Fruit fly (Drosophila melanogaster) whole organism, wandering third instar larva: Measurements from ENCODE around the gene CG5114.

Experiments
- CG32264 ChIP-seq: fragments of 200-800 bp; sonication (Bioruptor generic); optimal IDR thresholded peaks from 2 replicates; lab custom pipeline; 2016; ENCODE audit warnings: missing biosample characterization, missing genetic modification characterization
- CrebA ChIP-seq: fragments of 200-800 bp; sonication (Bioruptor generic); optimal IDR thresholded peaks from 2 replicates; lab custom pipeline; 2016; ENCODE audit warnings: missing biosample characterization, mild to moderate bottlenecking, missing genetic modification characterization, borderline replicate concordance
- Dfd ChIP-seq: fragments of >200 bp; optimal IDR thresholded peaks from 2 replicates; lab custom pipeline; 2017; ENCODE audit warnings: missing biosample characterization, missing genetic modification characterization
- Dif ChIP-seq: fragments of 200-275, 200-300 bp; sonication (Bioruptor generic); optimal IDR thresholded peaks from 2 replicates; lab custom pipeline; 2018; ENCODE audit warnings: missing biosample characterization, missing genetic modification characterization; ENCODE audit not compliant: partially characterized antibody
- GATAd ChIP-seq: sonication (Bioruptor generic); optimal IDR thresholded peaks from 2 replicates; lab custom pipeline; 2016; ENCODE audit warnings: missing biosample characterization, missing genetic modification characterization
- HLH106 ChIP-seq: fragments of 200-800 bp; optimal IDR thresholded peaks from 3 replicates; lab custom pipeline; 2019; ENCODE audit warnings: missing biosample characterization, mild to moderate bottlenecking, missing genetic modification characterization, moderate library complexity
- Hnf4 ChIP-seq: fragments of 200-800 bp; sonication (Bioruptor generic); optimal IDR thresholded peaks from 2 replicates; lab custom pipeline; 2016; ENCODE audit warnings: missing biosample characterization, mild to moderate bottlenecking, missing genetic modification characterization
- Hr83 ChIP-seq: fragments of 200-300 bp; sonication (Bioruptor generic); optimal IDR thresholded peaks from 2 replicates; lab custom pipeline; 2016; ENCODE audit warnings: missing biosample characterization, mild to moderate bottlenecking, missing genetic modification characterization, moderate library complexity; ENCODE audit not compliant: poor library complexity, severe bottlenecking
- Mio ChIP-seq: sonication (Bioruptor generic); optimal IDR thresholded peaks from 2 replicates; lab custom pipeline; 2016; ENCODE audit warnings: missing biosample characterization, missing genetic modification characterization
- Myc ChIP-seq: fragments of >200 bp; optimal IDR thresholded peaks from 2 replicates; lab custom pipeline; 2017
- N ChIP-seq: fragments of >200 bp; optimal IDR thresholded peaks from 2 replicates; lab custom pipeline; 2018; ENCODE audit warnings: missing biosample characterization, missing external identifiers, missing genetic modification characterization
- OdsH ChIP-seq: fragments of 200-800 bp; sonication (Bioruptor generic); optimal IDR thresholded peaks from 2 replicates; lab custom pipeline; 2016; ENCODE audit warnings: missing biosample characterization, mild to moderate bottlenecking, missing genetic modification characterization
- Rel ChIP-seq, 2 experiments: fragments of 200-800 bp; sonication (Bioruptor generic) in 1 of 2; optimal IDR thresholded peaks; 2 replicates in 1 of 2; 3 replicates in 1 of 2; lab custom pipeline; 2016 to 2019; ENCODE audit warnings: mild to moderate bottlenecking in 2 of 2, missing biosample characterization in 2 of 2, missing genetic modification characterization in 2 of 2, moderate library complexity in 1 of 2
- Sp1 ChIP-seq: fragments of 200-800 bp; sonication (Bioruptor generic); optimal IDR thresholded peaks from 3 replicates; lab custom pipeline; 2019; ENCODE audit warnings: missing biosample characterization, mild to moderate bottlenecking, missing genetic modification characterization, moderate library complexity
- Vsx2 ChIP-seq: fragments of 200-300, 225-300 bp; sonication (Bioruptor generic); optimal IDR thresholded peaks from 2 replicates; lab custom pipeline; 2018; ENCODE audit warnings: missing biosample characterization, missing genetic modification characterization; ENCODE audit not compliant: partially characterized antibody
- br ChIP-seq: fragments of 200-800 bp; sonication (Bioruptor generic); optimal IDR thresholded peaks from 2 replicates; lab custom pipeline; 2016; ENCODE audit warnings: missing biosample characterization, missing genetic modification characterization
- brk ChIP-seq: fragments of 200-800 bp; sonication (Bioruptor generic); optimal IDR thresholded peaks from 2 replicates; lab custom pipeline; 2016; ENCODE audit warnings: missing biosample characterization, mild to moderate bottlenecking, missing genetic modification characterization
- dl ChIP-seq, 2 experiments: fragments of 175-275, 200-275 bp in 1 of 2; fragments of 200-275 bp in 1 of 2; sonication (Bioruptor generic); optimal IDR thresholded peaks; lab custom pipeline; 2018; ENCODE audit warnings: mild to moderate bottlenecking in 2 of 2, missing biosample characterization in 2 of 2, missing genetic modification characterization in 2 of 2, moderate library complexity in 2 of 2; ENCODE audit not compliant: partially characterized antibody in 2 of 2, insufficient read depth in 1 of 2
- dmrt93B ChIP-seq: fragments of 200-800 bp; sonication (Bioruptor generic); optimal IDR thresholded peaks from 2 replicates; lab custom pipeline; 2018; ENCODE audit warnings: missing biosample characterization, mild to moderate bottlenecking, missing genetic modification characterization
- dsf ChIP-seq: sonication (Bioruptor generic); optimal IDR thresholded peaks from 2 replicates; lab custom pipeline; 2016; ENCODE audit warnings: missing biosample characterization, missing genetic modification characterization, borderline replicate concordance
- ey ChIP-seq: fragments of 200-800 bp; sonication (Bioruptor generic); optimal IDR thresholded peaks from 2 replicates; lab custom pipeline; 2016; ENCODE audit warnings: missing biosample characterization, missing genetic modification characterization
- foxo ChIP-seq, 2 experiments: fragments of 200-800 bp; sonication (Bioruptor generic); optimal IDR thresholded peaks; 2 replicates in 1 of 2; 3 replicates in 1 of 2; lab custom pipeline; 2016 to 2017; ENCODE audit warnings: missing biosample characterization in 2 of 2, missing genetic modification characterization in 2 of 2
- fru ChIP-seq: fragments of 200-800 bp; sonication (Bioruptor generic); optimal IDR thresholded peaks from 3 replicates; lab custom pipeline; 2016; ENCODE audit warnings: missing biosample characterization, mild to moderate bottlenecking, missing genetic modification characterization
- h ChIP-seq: fragments of 200-800 bp; sonication (Bioruptor generic); optimal IDR thresholded peaks from 3 replicates; lab custom pipeline; 2016; ENCODE audit warnings: missing biosample characterization, mild to moderate bottlenecking, missing genetic modification characterization
- jim ChIP-seq: fragments of 175-275, 200-325 bp; sonication (Bioruptor generic); optimal IDR thresholded peaks from 2 replicates; lab custom pipeline; 2016; ENCODE audit warnings: missing biosample characterization, mild to moderate bottlenecking, missing genetic modification characterization
- lola ChIP-seq: fragments of >200 bp; optimal IDR thresholded peaks from 2 replicates; lab custom pipeline; 2017; ENCODE audit warnings: missing biosample characterization, missing genetic modification characterization
- pan ChIP-seq: fragments of >200 bp; optimal IDR thresholded peaks from 2 replicates; lab custom pipeline; 2017
- psq ChIP-seq: fragments of 200-800 bp; sonication (Bioruptor generic); optimal IDR thresholded peaks from 3 replicates; lab custom pipeline; 2017; ENCODE audit warnings: missing biosample characterization, mild to moderate bottlenecking, missing genetic modification characterization, moderate library complexity
- rgr ChIP-seq: fragments of 200-800 bp; sonication (Bioruptor generic); optimal IDR thresholded peaks from 3 replicates; lab custom pipeline; 2016; ENCODE audit warnings: missing biosample characterization, mild to moderate bottlenecking, missing genetic modification characterization
- sage ChIP-seq: fragments of 200-800 bp; sonication (Bioruptor generic); optimal IDR thresholded peaks from 2 replicates; lab custom pipeline; 2016; ENCODE audit warnings: missing biosample characterization, mild to moderate bottlenecking, missing genetic modification characterization
- sv ChIP-seq: fragments of 200-800 bp; sonication (Bioruptor generic); optimal IDR thresholded peaks from 3 replicates; lab custom pipeline; 2016; ENCODE audit warnings: missing biosample characterization, missing genetic modification characterization
- tai ChIP-seq: sonication (Bioruptor generic); optimal IDR thresholded peaks from 2 replicates; lab custom pipeline; 2016; ENCODE audit warnings: missing biosample characterization, missing genetic modification characterization
- usp ChIP-seq: fragments of >200 bp; optimal IDR thresholded peaks from 2 replicates; lab custom pipeline; 2017; ENCODE audit warnings: missing biosample characterization, missing genetic modification characterization
- woc ChIP-seq: sonication (Bioruptor generic); optimal IDR thresholded peaks from 2 replicates; lab custom pipeline; 2016; ENCODE audit warnings: missing biosample characterization, mild to moderate bottlenecking, missing genetic modification characterization

The CG5114 gene

DNA sequence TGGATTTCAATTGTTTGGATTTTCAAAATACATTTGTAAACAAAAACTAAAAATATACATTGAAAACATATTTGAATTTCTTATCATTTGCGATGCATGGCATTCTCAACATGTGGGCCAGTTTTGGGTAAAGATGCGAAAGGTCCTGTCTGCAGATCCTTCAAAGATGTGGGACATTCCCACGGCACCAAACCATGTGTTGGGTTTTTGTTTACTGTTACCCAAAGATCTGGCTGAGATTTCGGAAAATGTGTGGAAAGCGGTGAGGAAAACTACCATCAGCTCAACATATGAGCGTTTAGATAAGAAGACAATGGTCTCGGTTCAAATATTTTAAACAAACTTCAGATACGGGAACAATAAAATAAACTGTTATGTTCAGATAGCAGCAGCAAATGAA lies 6.6 kb upstream of the CG5114 start:
- no peak for TF ChIP-seq dmrt93B (GFP tag; lab: Kevin White, UChicago)
- no peak for TF ChIP-seq Hnf4 (GFP tag; lab: Kevin White, UChicago)
- TF ChIP-seq h (GFP tag; lab: Kevin White, UChicago): no peak
- TF ChIP-seq N (GFP tag; lab: Kevin White, UChicago): no peak
- TF ChIP-seq dsf (GFP tag; lab: Kevin White, UChicago): no peak
- no peak for TF ChIP-seq HLH106 (tag; lab: Kevin White, UChicago)
- no peak for TF ChIP-seq Rel (GFP tag; optimal IDR thresholded peaks at IDR 0.05; lab: Kevin White, UChicago)
- no peak for TF ChIP-seq Rel (tag; optimal IDR thresholded peaks at IDR 0.05; lab: Kevin White, UChicago)
- TF ChIP-seq ey: no peak
- no peak for TF ChIP-seq usp
- no peak for TF ChIP-seq Mio (GFP tag; lab: Kevin White, UChicago)
- TF ChIP-seq Hr83: no peak
- TF ChIP-seq Dif: no peak
- no peak for TF ChIP-seq sv (GFP tag; lab: Kevin White, UChicago)
- TF ChIP-seq rgr (GFP tag; lab: Kevin White, UChicago): no peak

DNA sequence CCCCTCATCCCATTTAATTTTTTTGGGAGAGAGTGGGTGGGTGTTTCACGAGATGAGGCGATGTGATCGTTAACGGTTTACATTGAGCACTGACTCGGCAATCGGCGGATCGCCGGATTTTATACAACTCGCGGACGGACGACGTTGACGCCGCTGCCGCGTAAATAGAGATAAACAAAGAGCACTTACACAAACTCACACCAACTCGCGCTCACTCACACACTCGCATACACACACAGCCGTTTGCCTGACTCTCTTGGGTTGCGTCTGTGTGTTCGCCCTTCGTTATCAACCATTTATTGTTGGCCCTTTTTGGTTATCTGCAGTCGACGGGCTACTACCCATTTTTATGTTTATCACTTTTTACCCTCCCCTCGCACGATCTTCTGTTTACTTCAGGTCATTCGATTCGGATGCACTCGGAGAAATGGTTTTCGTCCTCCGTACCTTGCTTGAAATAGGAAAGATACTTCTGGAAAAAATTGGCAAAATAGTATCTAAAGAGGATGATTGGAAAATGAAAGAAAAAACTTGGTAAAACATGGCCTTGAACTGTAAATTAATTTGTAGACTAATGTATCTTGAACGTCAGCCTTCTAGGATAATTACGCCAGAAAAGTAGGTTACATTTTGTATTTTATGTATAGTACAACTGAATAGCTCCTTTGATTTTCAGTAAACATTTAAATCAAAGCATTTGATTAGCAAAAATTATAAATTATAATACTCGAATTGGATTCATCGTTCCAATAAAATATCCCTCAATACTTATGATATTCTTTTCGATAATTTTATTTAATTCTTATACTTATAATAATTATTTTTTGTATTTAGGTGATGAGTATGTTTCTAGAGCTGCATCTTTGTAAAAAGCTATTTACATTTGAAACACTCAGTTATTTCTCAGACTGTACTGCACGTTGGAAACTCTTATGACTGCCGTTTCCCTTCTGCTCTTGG lies 4.8 kb upstream of the CG5114 start:
- TF ChIP-seq jim (GFP tag; lab: Kevin White, UChicago): no peak
- TF ChIP-seq CG32264 (GFP tag; lab: Kevin White, UChicago): no peak
- no peak for TF ChIP-seq OdsH
- TF ChIP-seq pan (lab: Kevin White, UChicago): no peak
- no peak for TF ChIP-seq sage (GFP tag; lab: Kevin White, UChicago)
- peak; percentile 76 for TF ChIP-seq fru (GFP tag; lab: Kevin White, UChicago)
- no peak for TF ChIP-seq Hr83
- TF ChIP-seq Myc (lab: Kevin White, UChicago): no peak
- no peak for TF ChIP-seq Hnf4 (GFP tag; lab: Kevin White, UChicago)
- peak; percentile 17 for TF ChIP-seq h (GFP tag; lab: Kevin White, UChicago)
- TF ChIP-seq Dif: no peak
- peak; percentile 12 for TF ChIP-seq tai
- TF ChIP-seq GATAd (GFP tag; lab: Kevin White, UChicago): peak; percentile 17
- no peak for TF ChIP-seq usp
- TF ChIP-seq CrebA (GFP tag; lab: Kevin White, UChicago): no peak
- TF ChIP-seq Dfd (GFP tag; lab: Kevin White, UChicago): no peak
- peak in 1 of 2 experiments; percentile 59 for TF ChIP-seq foxo (GFP tag; optimal IDR thresholded peaks at IDR 0.05; lab: Kevin White, UChicago)
- TF ChIP-seq Rel (GFP tag; optimal IDR thresholded peaks at IDR 0.05; lab: Kevin White, UChicago): no peak
- TF ChIP-seq Rel (tag; optimal IDR thresholded peaks at IDR 0.05; lab: Kevin White, UChicago): no peak
- peak; percentile 29 for TF ChIP-seq woc (GFP tag; lab: Kevin White, UChicago)
- peak; percentile 28 for TF ChIP-seq ey
- peak; percentile 20 for TF ChIP-seq rgr (GFP tag; lab: Kevin White, UChicago)
- TF ChIP-seq dl (GFP tag; optimal IDR thresholded peaks at IDR 0.05; lab: Kevin White, UChicago; ENCODE audit: insufficient read depth in 1 of 2, partially characterized antibody in 2 of 2): no peak
- TF ChIP-seq dmrt93B (GFP tag; lab: Kevin White, UChicago): peak; percentile 40
- TF ChIP-seq HLH106 (tag; lab: Kevin White, UChicago): peak; percentile 50
- TF ChIP-seq sv (GFP tag; lab: Kevin White, UChicago): no peak
- peak; percentile 58 for TF ChIP-seq Sp1 (GFP tag; lab: Kevin White, UChicago)
- no peak for TF ChIP-seq lola (GFP tag; lab: Kevin White, UChicago)
- TF ChIP-seq psq (GFP tag; lab: Kevin White, UChicago): peak; percentile 80
- TF ChIP-seq, all 38 proteins: peak for 12

DNA sequence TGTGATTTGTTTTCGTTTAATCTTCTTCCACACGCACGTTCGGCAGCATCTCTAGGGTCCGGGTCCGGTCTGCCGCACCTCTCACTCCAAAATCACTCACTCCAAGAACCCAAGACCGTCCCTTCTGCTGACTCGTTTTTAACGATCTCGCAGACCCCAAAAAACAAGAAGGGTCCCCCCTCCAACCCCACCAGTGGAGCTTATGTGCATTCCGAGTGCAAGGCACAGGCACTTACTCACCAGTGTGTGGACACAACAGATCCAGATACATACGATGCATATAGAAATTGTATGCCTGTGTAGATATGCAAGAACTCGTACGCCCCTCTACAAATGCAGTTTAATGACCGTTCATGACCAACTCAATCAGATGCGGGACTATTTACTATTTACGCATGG lies 4.1 kb upstream of the CG5114 start:
- TF ChIP-seq Sp1 (GFP tag; lab: Kevin White, UChicago) (no peak), pan (lab: Kevin White, UChicago) (no peak), CrebA (GFP tag; lab: Kevin White, UChicago) (peak; percentile 5), Hnf4 (GFP tag; lab: Kevin White, UChicago) (no peak), Hr83 (peak; percentile 72), dl (GFP tag; optimal IDR thresholded peaks at IDR 0.05; lab: Kevin White, UChicago; ENCODE audit: insufficient read depth in 1 of 2, partially characterized antibody in 2 of 2) (peak in 1 of 2 experiments; percentile 49), Vsx2 (peak; percentile 79), sv (GFP tag; lab: Kevin White, UChicago) (no peak), Rel (GFP tag; optimal IDR thresholded peaks at IDR 0.05; lab: Kevin White, UChicago) (no peak), Rel (tag; optimal IDR thresholded peaks at IDR 0.05; lab: Kevin White, UChicago) (no peak), br (peak; percentile 3), brk (GFP tag; lab: Kevin White, UChicago) (no peak), Myc (lab: Kevin White, UChicago) (no peak), HLH106 (tag; lab: Kevin White, UChicago) (no peak), psq (GFP tag; lab: Kevin White, UChicago) (peak; percentile 47), Dif (peak; percentile 79), OdsH (no peak), foxo (GFP tag; optimal IDR thresholded peaks at IDR 0.05; lab: Kevin White, UChicago) (no peak), usp (no peak), fru (GFP tag; lab: Kevin White, UChicago) (peak; percentile 64)
- TF ChIP-seq, all 38 proteins: peak for 8
